Worm (Caenorhabditis elegans) whole organism, L2 larva: Measurements from ENCODE around the gene T28C12.1.

ENCODE experiments used
- C34F6.9 ChIP-seq: fragments of 150-350 bp; optimal IDR thresholded peaks from 2 replicates; lab custom pipeline; 2014; ENCODE audit warnings: missing biosample characterization, missing genetic modification characterization
- F13H6.1 ChIP-seq: sonication (generic microtip); optimal IDR thresholded peaks from 2 replicates; lab custom pipeline; 2016; ENCODE audit warnings: missing genetic modification characterization, missing compliant biosample characterization
- Y55F3AM.14 ChIP-seq: fragments of 200-800 bp; sonication (Bioruptor generic); optimal IDR thresholded peaks from 2 replicates; lab custom pipeline; 2018; ENCODE audit warnings: mild to moderate bottlenecking, missing genetic modification characterization, missing compliant biosample characterization
- ZK546.5 ChIP-seq: sonication (generic microtip); optimal IDR thresholded peaks from 2 replicates; lab custom pipeline; 2017; ENCODE audit warnings: missing biosample characterization, missing genetic modification characterization
- aly-2 ChIP-seq: fragments of 150-350 bp; optimal IDR thresholded peaks from 2 replicates; lab custom pipeline; 2014; ENCODE audit warnings: missing biosample characterization, missing genetic modification characterization
- ama-1 ChIP-seq: fragments of 150-350 bp; optimal IDR thresholded peaks from 2 replicates; lab custom pipeline; 2018; ENCODE audit warnings: inconsistent platforms
- blmp-1 ChIP-seq: sonication (generic microtip); optimal IDR thresholded peaks from 2 replicates; lab custom pipeline; 2017; ENCODE audit warnings: missing genetic modification characterization, mild to moderate bottlenecking, missing compliant biosample characterization, antibody characterized with exemption, moderate library complexity; ENCODE audit not compliant: insufficient read depth
- ceh-16 ChIP-seq: fragments of 150-350 bp; optimal IDR thresholded peaks from 2 replicates; lab custom pipeline; 2014; ENCODE audit warnings: missing biosample characterization, missing genetic modification characterization
- crh-2 ChIP-seq: sonication (generic microtip); optimal IDR thresholded peaks from 2 replicates; lab custom pipeline; 2017; ENCODE audit warnings: missing biosample characterization, missing genetic modification characterization
- dmd-4 ChIP-seq: sonication (generic microtip); optimal IDR thresholded peaks from 2 replicates; lab custom pipeline; 2017; ENCODE audit warnings: missing biosample characterization, missing genetic modification characterization
- egl-27 ChIP-seq: sonication (generic microtip); optimal IDR thresholded peaks from 3 replicates; lab custom pipeline; 2017; ENCODE audit warnings: missing biosample characterization, missing genetic modification reagents, missing genetic modification characterization
- elt-1 ChIP-seq: fragments of 150-350 bp; optimal IDR thresholded peaks from 2 replicates; lab custom pipeline; 2014; ENCODE audit warnings: missing biosample characterization, missing genetic modification characterization
- fos-1 ChIP-seq: fragments of 150-350 bp; optimal IDR thresholded peaks from 2 replicates; lab custom pipeline; 2014; ENCODE audit warnings: missing biosample characterization, missing genetic modification characterization
- gmeb-1 ChIP-seq: fragments of 150-350 bp; optimal IDR thresholded peaks from 2 replicates; lab custom pipeline; 2014; ENCODE audit warnings: missing biosample characterization, missing genetic modification characterization
- lin-13 ChIP-seq: fragments of 150-350 bp; optimal IDR thresholded peaks from 2 replicates; lab custom pipeline; 2014; ENCODE audit warnings: missing biosample characterization, missing genetic modification reagents, missing genetic modification characterization
- lsy-2 ChIP-seq, 2 experiments: fragments of 150-350 bp in 1 of 2; sonication (generic microtip) in 1 of 2; optimal IDR thresholded peaks; 2 replicates each; lab custom pipeline; 2014 to 2017; ENCODE audit warnings: missing biosample characterization in 2 of 2, missing genetic modification characterization in 2 of 2
- mab-5 ChIP-seq: fragments of 150-350 bp; optimal IDR thresholded peaks from 2 replicates; lab custom pipeline; 2014; ENCODE audit warnings: missing biosample characterization, missing genetic modification characterization
- mbf-1 ChIP-seq: sonication (generic microtip); optimal IDR thresholded peaks from 2 replicates; lab custom pipeline; 2017; ENCODE audit warnings: missing biosample characterization, missing genetic modification characterization
- mdl-1 ChIP-seq, 2 experiments: fragments of 150-350 bp in 1 of 2; sonication (generic microtip) in 1 of 2; optimal IDR thresholded peaks; 2 replicates each; lab custom pipeline; 2017; ENCODE audit warnings: missing biosample characterization in 2 of 2, missing genetic modification characterization in 2 of 2
- nhr-10 ChIP-seq: sonication (generic microtip); optimal IDR thresholded peaks from 2 replicates; lab custom pipeline; 2017; ENCODE audit warnings: missing biosample characterization, missing genetic modification characterization
- nhr-11 ChIP-seq: fragments of 150-350 bp; optimal IDR thresholded peaks from 2 replicates; lab custom pipeline; 2014; ENCODE audit warnings: missing biosample characterization, missing genetic modification characterization
- nhr-129 ChIP-seq: fragments of 150-350 bp; optimal IDR thresholded peaks from 2 replicates; lab custom pipeline; 2014; ENCODE audit warnings: missing biosample characterization, missing genetic modification characterization
- nhr-21 ChIP-seq: fragments of 150-350 bp; optimal IDR thresholded peaks from 2 replicates; lab custom pipeline; 2014; ENCODE audit warnings: missing biosample characterization, missing genetic modification characterization
- nhr-23 ChIP-seq: fragments of 150-350 bp; optimal IDR thresholded peaks from 2 replicates; lab custom pipeline; 2014; ENCODE audit warnings: missing biosample characterization, missing genetic modification reagents, missing genetic modification characterization
- nhr-237 ChIP-seq: fragments of 150-350 bp; optimal IDR thresholded peaks from 2 replicates; lab custom pipeline; 2014; ENCODE audit warnings: missing biosample characterization, missing genetic modification characterization
- nhr-25 ChIP-seq: fragments of 150-350 bp; sonication (generic microtip); optimal IDR thresholded peaks from 3 replicates; lab custom pipeline; 2014; ENCODE audit warnings: missing biosample characterization, missing genetic modification characterization
- sem-4 ChIP-seq: fragments of 150-350 bp; optimal IDR thresholded peaks from 2 replicates; lab custom pipeline; 2014; ENCODE audit warnings: missing biosample characterization, missing genetic modification reagents, missing genetic modification characterization
- skn-1 ChIP-seq: sonication (generic microtip); optimal IDR thresholded peaks from 2 replicates; lab custom pipeline; 2017; ENCODE audit warnings: missing biosample characterization, missing genetic modification characterization
- sma-3 ChIP-seq: sonication (generic microtip); optimal IDR thresholded peaks from 2 replicates; lab custom pipeline; 2016; ENCODE audit warnings: missing genetic modification reagents, missing genetic modification characterization, missing compliant biosample characterization
- sma-9 ChIP-seq, 2 experiments: fragments of 150-350 bp in 1 of 2; sonication (generic microtip) in 1 of 2; optimal IDR thresholded peaks; 2 replicates each; lab custom pipeline; 2014 to 2016; ENCODE audit warnings: missing genetic modification characterization in 2 of 2, mild to moderate bottlenecking in 1 of 2, missing biosample characterization in 1 of 2, missing compliant biosample characterization in 1 of 2, missing genetic modification reagents in 1 of 2, moderate library complexity in 1 of 2
- snpc-4 ChIP-seq: fragments of 150-350 bp; optimal IDR thresholded peaks from 2 replicates; lab custom pipeline; 2014; ENCODE audit warnings: missing biosample characterization, missing genetic modification characterization
- unc-39 ChIP-seq: fragments of 150-350 bp; optimal IDR thresholded peaks from 2 replicates; lab custom pipeline; 2014; ENCODE audit warnings: missing biosample characterization, missing genetic modification characterization
- unc-55 ChIP-seq: fragments of 150-350 bp; sonication (generic microtip); optimal IDR thresholded peaks from 3 replicates; lab custom pipeline; 2014; ENCODE audit warnings: missing biosample characterization, missing genetic modification reagents, missing genetic modification characterization
- unc-62 ChIP-seq: fragments of 150-350 bp; optimal IDR thresholded peaks from 2 replicates; lab custom pipeline; 2014; ENCODE audit warnings: missing biosample characterization, missing genetic modification reagents, missing genetic modification characterization
- zag-1 ChIP-seq: fragments of 150-350 bp; optimal IDR thresholded peaks from 2 replicates; lab custom pipeline; 2014; ENCODE audit warnings: missing biosample characterization, missing genetic modification characterization
- ztf-11 ChIP-seq: sonication (generic microtip); optimal IDR thresholded peaks from 2 replicates; lab custom pipeline; 2017; ENCODE audit warnings: missing biosample characterization, missing genetic modification characterization
- ztf-4 ChIP-seq: fragments of 150-350 bp; optimal IDR thresholded peaks from 2 replicates; lab custom pipeline; 2014; ENCODE audit warnings: missing biosample characterization, missing genetic modification characterization

Gene T28C12.1

DNA sequence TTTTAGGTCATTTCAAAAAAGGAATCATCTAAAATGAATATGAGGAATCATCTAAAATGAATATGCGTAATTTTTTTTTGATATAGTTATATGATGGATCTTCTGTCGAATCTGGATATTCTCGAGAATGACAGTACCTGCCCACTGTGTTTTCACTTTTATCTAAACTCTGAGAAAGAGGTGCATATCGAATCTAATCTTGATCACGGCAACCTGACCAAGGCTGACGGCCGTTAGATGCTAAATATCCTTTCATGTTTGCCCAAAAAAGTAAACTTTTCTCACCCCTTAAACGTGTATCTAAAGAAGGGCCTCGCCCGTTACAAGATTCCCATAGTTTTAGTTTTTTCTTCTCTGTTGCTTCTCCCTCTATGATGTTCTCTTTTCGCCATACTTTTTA is 29.2 kb upstream of the T28C12.1 start:
- peak; percentile 33 for TF ChIP-seq elt-1
- TF ChIP-seq crh-2 (tag; lab: Kevin White, UChicago) = no peak
- TF ChIP-seq blmp-1 = peak; percentile 65
- TF ChIP-seq, all 48 proteins: peak for 2

DNA sequence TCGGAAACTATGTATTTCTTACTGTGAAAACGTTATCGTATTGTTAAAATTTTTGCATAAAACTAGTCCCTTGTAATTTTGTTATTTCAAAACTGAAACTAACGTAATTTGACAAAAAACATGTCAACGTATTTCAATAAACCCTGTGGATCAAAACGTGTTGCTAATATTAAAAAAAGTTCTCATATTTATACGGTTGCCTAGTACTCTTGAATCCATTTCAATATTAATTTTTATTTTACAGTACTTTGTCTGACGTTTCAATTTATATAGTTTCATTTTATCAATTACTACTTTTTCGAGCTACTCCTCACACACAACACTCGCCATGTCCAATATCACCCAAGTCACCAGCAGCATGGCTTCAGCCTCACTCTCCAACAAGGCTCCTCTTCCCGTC is 28.2 kb upstream of the T28C12.1 start, which contains the start of gene sago-1:
Gene sago-1, plus strand, starts transcription at position 301 of the 400 bp plus-strand sequence.
- TF ChIP-seq snpc-4 (no peak), ZK546.5 (tag; lab: Kevin White, UChicago) (no peak), mdl-1 (tag; optimal IDR thresholded peaks at IDR 0.05; lab: Kevin White, UChicago) (no peak), aly-2 (tag; lab: Kevin White, UChicago) (no peak), nhr-10 (no peak), ama-1 (lab: Kevin White, UChicago) (no peak), nhr-25 (tag; lab: Kevin White, UChicago) (no peak), lin-13 (GFP tag; lab: Kevin White, UChicago) (no peak), sma-9 (GFP tag; optimal IDR thresholded peaks at IDR 0.05; lab: Kevin White, UChicago) (no peak), sma-9 (tag; optimal IDR thresholded peaks at IDR 0.05; lab: Kevin White, UChicago) (no peak), crh-2 (tag; lab: Kevin White, UChicago) (no peak), F13H6.1 (tag; lab: Kevin White, UChicago) (no peak), fos-1 (tag; lab: Kevin White, UChicago) (no peak), Y55F3AM.14 (GFP tag; lab: Kevin White, UChicago) (no peak), sma-3 (no peak), C34F6.9 (tag; lab: Kevin White, UChicago) (no peak)

DNA sequence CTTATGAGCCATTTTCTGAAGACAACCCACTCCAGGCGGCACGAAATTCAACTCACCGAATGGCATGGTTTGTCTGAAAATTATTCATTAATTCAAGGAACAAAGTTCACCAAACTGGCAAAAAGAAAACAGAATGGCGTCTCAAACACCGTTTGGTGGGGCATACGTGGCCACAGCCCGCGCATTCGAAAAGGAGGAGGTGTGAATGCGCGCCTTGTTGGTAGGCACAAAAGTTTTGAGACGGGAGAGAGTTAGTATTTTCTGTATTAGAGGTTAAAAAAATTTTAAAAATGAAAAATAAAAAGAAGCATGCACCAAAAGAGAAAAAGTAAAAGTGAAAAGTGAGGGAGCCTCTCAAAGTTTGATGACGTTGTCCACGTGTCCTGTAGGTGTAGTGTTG is 19.8 kb upstream of the T28C12.1 start:
- TF ChIP-seq Y55F3AM.14 (GFP tag; lab: Kevin White, UChicago) (no peak), F13H6.1 (tag; lab: Kevin White, UChicago) (no peak), mdl-1 (tag; optimal IDR thresholded peaks at IDR 0.05; lab: Kevin White, UChicago) (no peak), blmp-1 (no peak), ztf-11 (tag; lab: Kevin White, UChicago) (no peak), sma-3 (no peak), mbf-1 (no peak), ztf-4 (tag; lab: Kevin White, UChicago) (no peak), ama-1 (lab: Kevin White, UChicago) (no peak), gmeb-1 (no peak), unc-39 (no peak), lsy-2 (tag; optimal IDR thresholded peaks at IDR 0.05; lab: Kevin White, UChicago) (no peak), elt-1 (no peak), nhr-21 (tag; lab: Kevin White, UChicago) (no peak), ZK546.5 (tag; lab: Kevin White, UChicago) (no peak), unc-55 (no peak), skn-1 (tag; lab: Kevin White, UChicago) (no peak), C34F6.9 (tag; lab: Kevin White, UChicago) (no peak), nhr-129 (no peak), sem-4 (tag; lab: Kevin White, UChicago) (no peak)

DNA sequence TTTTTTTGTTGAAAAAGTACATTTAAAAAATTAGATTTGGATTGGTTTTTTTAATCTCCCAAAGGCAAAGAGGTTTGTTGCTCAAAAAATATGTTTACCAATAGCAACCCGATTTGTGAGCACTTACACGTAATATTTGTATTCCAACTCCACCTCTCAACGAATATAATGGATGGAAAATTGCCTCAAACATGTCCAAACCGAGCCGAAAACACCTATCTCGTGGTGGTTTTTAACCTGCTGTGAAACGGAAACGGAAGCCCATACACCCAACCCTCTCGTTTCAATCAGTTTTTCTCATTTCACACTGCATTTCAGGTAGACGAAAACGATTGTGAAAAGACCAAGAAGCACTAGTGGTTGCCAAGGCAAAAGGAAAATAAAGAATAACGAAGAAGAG is 15.1 kb upstream of the T28C12.1 start, which contains the start of gene cest-24:
Gene cest-24, plus strand, starts transcription at position 301 of the 400 bp plus-strand sequence.
- TF ChIP-seq F13H6.1 (tag; lab: Kevin White, UChicago) (no peak), sma-3 (no peak), zag-1 (tag; lab: Kevin White, UChicago) (no peak), nhr-23 (tag; lab: Kevin White, UChicago) (no peak), ZK546.5 (tag; lab: Kevin White, UChicago) (no peak), ztf-11 (tag; lab: Kevin White, UChicago) (no peak), dmd-4 (no peak), nhr-21 (tag; lab: Kevin White, UChicago) (no peak), elt-1 (no peak), snpc-4 (no peak), lsy-2 (tag; optimal IDR thresholded peaks at IDR 0.05; lab: Kevin White, UChicago) (no peak), lin-13 (GFP tag; lab: Kevin White, UChicago) (no peak), fos-1 (tag; lab: Kevin White, UChicago) (no peak), mbf-1 (no peak), unc-62 (no peak), skn-1 (tag; lab: Kevin White, UChicago) (no peak), ztf-4 (tag; lab: Kevin White, UChicago) (no peak), unc-55 (no peak), nhr-25 (tag; lab: Kevin White, UChicago) (no peak), egl-27 (no peak)

DNA sequence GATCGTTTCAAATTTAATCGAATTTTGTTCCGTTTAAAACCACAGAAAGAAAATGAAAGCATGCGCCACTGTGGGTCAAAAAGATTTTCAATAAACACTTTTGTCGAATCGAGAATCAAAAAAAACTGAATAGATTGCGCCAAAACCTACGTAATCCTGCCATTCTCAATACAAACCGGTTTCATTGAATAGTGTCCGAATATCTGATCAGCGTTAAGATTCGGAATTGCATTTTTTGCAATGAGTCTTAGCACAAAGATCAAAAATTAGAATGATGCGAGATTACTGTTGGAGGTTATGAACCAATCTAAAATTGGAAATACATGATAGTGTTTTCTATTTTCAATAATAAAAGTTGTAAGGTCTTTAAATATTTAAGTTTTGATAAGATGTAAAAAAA is 13.8 kb upstream of the T28C12.1 start:
- no peak for TF ChIP-seq ztf-11 (tag; lab: Kevin White, UChicago)
- TF ChIP-seq egl-27 = no peak
- peak; percentile 11 for TF ChIP-seq nhr-25 (tag; lab: Kevin White, UChicago)
- no peak for TF ChIP-seq ama-1 (lab: Kevin White, UChicago)
- no peak for TF ChIP-seq lin-13 (GFP tag; lab: Kevin White, UChicago)
- TF ChIP-seq skn-1 (tag; lab: Kevin White, UChicago) = no peak
- no peak for TF ChIP-seq dmd-4
- no peak for TF ChIP-seq aly-2 (tag; lab: Kevin White, UChicago)
- TF ChIP-seq lsy-2 (tag; optimal IDR thresholded peaks at IDR 0.05; lab: Kevin White, UChicago) = no peak
- no peak for TF ChIP-seq elt-1
- TF ChIP-seq mab-5 (tag; lab: Kevin White, UChicago) = no peak
- no peak for TF ChIP-seq nhr-11 (tag; lab: Kevin White, UChicago)
- TF ChIP-seq sma-9 (GFP tag; optimal IDR thresholded peaks at IDR 0.05; lab: Kevin White, UChicago) = no peak
- no peak for TF ChIP-seq sma-9 (tag; optimal IDR thresholded peaks at IDR 0.05; lab: Kevin White, UChicago)
- TF ChIP-seq nhr-237 (tag; lab: Kevin White, UChicago) = no peak
- no peak for TF ChIP-seq unc-39
- no peak for TF ChIP-seq ceh-16 (tag; lab: Kevin White, UChicago)
- peak; percentile 8 for TF ChIP-seq sem-4 (tag; lab: Kevin White, UChicago)
- TF ChIP-seq blmp-1 = peak; percentile 7
- TF ChIP-seq, all 48 proteins: peak for 3
